Worm (Caenorhabditis elegans): ENCODE data around the gene srd-16.
A peak's percentile ranks its signal among the peaks of the same experiment; 100 is the strongest.

The srd-16 gene

DNA sequence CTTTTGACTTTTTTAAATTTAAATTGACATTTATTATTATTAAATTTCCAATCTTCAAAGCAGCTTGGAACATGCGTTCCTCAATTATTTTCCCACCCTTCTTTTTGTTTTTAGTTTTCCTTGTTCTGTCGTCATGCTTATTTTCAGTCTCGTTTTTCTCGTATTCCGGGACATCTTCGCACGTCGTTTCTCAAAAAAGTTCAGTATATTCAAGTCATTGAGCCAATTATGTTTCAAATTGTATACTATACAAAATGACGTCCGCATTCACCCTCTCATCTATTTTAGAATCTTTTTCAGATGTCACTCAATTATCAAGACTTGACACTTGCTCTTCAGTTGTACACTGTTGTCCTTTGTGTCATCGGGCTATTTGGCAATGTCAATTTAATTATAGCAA lies 27.5 kb upstream of the srd-16 start, which contains the start of gene srsx-17:
Gene srsx-17, plus strand, starts transcription at position 301 of the 400 bp plus-strand sequence.
- no peak for TF ChIP-seq ztf-11 (tag; optimal IDR thresholded peaks at IDR 0.05)
- TF ChIP-seq mab-5 (tag; optimal IDR thresholded peaks at IDR 0.05), result no peak
- TF ChIP-seq nhr-2 (tag; optimal IDR thresholded peaks at IDR 0.05), result no peak
- TF ChIP-seq ham-2 (GFP tag; optimal IDR thresholded peaks at IDR 0.05), result no peak
- TF ChIP-seq drap-1 (GFP tag; optimal IDR thresholded peaks at IDR 0.05), result no peak
- TF ChIP-seq unc-39 (tag; optimal IDR thresholded peaks at IDR 0.05), result no peak
- TF ChIP-seq zip-8 (tag; optimal IDR thresholded peaks at IDR 0.05), result no peak
- no peak for TF ChIP-seq pha-4 (tag; optimal IDR thresholded peaks at IDR 0.05)

ce11 chrV:5922236-5922635 lies 22.4 kb upstream of the srd-16 start, which contains the start of gene srsx-18:
Gene srsx-18, plus strand, starts transcription at chrV:5922536.
- TF ChIP-seq elt-1 (tag; optimal IDR thresholded peaks at IDR 0.05; ENCODE audit: borderline replicate concordance, insufficient read depth), result no peak
- TF ChIP-seq sptf-1 (tag; optimal IDR thresholded peaks at IDR 0.05), result no peak
- no peak for TF ChIP-seq ceh-43 (GFP tag; optimal IDR thresholded peaks at IDR 0.05)
- no peak for TF ChIP-seq mls-2 (tag; optimal IDR thresholded peaks at IDR 0.05)
- no peak for TF ChIP-seq nhr-237 (tag; optimal IDR thresholded peaks at IDR 0.05)
- TF ChIP-seq unc-120 (tag; optimal IDR thresholded peaks at IDR 0.05; ENCODE audit: poor library complexity, severe bottlenecking), result no peak
- TF ChIP-seq lin-13 (tag; optimal IDR thresholded peaks at IDR 0.05), result no peak
- no peak for TF ChIP-seq M03D4.4 (tag; optimal IDR thresholded peaks at IDR 0.05)
- TF ChIP-seq ceh-39 (tag; optimal IDR thresholded peaks at IDR 0.05), result no peak
- TF ChIP-seq flh-1 (GFP tag; optimal IDR thresholded peaks at IDR 0.05), result no peak

DNA sequence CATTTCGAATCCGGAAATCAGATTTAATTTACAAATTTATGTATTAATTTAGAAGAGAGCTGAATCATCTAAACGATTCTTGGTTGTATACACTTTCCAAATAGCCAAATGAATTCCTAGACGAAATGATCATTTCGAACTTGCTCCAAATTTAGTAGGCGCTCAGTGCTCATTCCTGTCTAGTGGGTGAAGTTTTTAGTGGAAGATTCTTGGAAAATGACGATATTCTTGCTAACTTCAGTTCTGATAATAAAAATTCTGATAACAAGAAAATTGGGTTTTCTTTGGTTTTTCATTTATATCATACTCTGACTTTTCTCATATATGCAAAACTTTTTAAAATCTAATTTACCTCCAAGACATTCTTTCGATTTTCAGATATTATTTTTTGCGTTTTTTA lies 21.9 kb upstream of the srd-16 start:
- TF ChIP-seq elt-3 (tag; optimal IDR thresholded peaks at IDR 0.05) (no peak), ztf-11 (tag; optimal IDR thresholded peaks at IDR 0.05) (no peak), sptf-1 (tag; optimal IDR thresholded peaks at IDR 0.05) (no peak), unc-39 (tag; optimal IDR thresholded peaks at IDR 0.05) (no peak), blmp-1 (tag; optimal IDR thresholded peaks at IDR 0.05) (no peak), lin-13 (tag; optimal IDR thresholded peaks at IDR 0.05) (no peak), mls-2 (tag; optimal IDR thresholded peaks at IDR 0.05) (no peak), cnd-1 (tag; optimal IDR thresholded peaks at IDR 0.05) (no peak), tbx-8 (GFP tag; optimal IDR thresholded peaks at IDR 0.05) (no peak), M03D4.4 (tag; optimal IDR thresholded peaks at IDR 0.05) (no peak), nhr-237 (tag; optimal IDR thresholded peaks at IDR 0.05) (no peak)

DNA sequence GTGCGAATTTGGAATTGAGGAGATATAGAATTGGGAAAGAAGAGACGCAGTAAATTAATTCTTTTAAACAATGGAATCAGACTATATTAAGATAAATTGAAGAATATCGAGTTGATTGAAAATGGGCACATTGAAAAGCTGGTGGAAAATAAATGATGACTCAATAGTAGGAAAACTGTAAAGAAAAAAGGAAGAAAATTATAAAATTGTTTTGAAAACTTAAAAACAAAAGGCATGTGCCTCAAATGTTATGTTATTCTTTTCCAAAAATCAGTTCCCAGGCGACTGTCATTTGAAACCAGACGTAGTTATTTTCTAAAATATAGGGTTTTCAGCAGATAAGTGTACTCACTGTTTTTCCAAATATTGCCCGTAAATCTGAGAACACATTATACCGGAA lies 20.0 kb upstream of the srd-16 start, which contains the start of gene C04E6.12:
Gene C04E6.12, minus strand, starts transcription at position 101 of the 400 bp plus-strand sequence.
- TF ChIP-seq tbx-8 (GFP tag; optimal IDR thresholded peaks at IDR 0.05), result no peak
- no peak for TF ChIP-seq elt-1 (tag; optimal IDR thresholded peaks at IDR 0.05; ENCODE audit: borderline replicate concordance, insufficient read depth)
- TF ChIP-seq ceh-43 (GFP tag; optimal IDR thresholded peaks at IDR 0.05), result no peak
- TF ChIP-seq mep-1 (tag; optimal IDR thresholded peaks at IDR 0.05), result no peak
- no peak for TF ChIP-seq snpc-4 (tag; optimal IDR thresholded peaks at IDR 0.05)
- no peak for TF ChIP-seq zip-8 (tag; optimal IDR thresholded peaks at IDR 0.05)
- TF ChIP-seq ceh-39 (tag; optimal IDR thresholded peaks at IDR 0.05), result no peak
- TF ChIP-seq pha-4 (tag; optimal IDR thresholded peaks at IDR 0.05), result no peak

- TF ChIP-seq nhr-237 (tag; optimal IDR thresholded peaks at IDR 0.05), result peak; percentile 15
- no peak for TF ChIP-seq ceh-43 (GFP tag; optimal IDR thresholded peaks at IDR 0.05)
- TF ChIP-seq flh-1 (GFP tag; optimal IDR thresholded peaks at IDR 0.05), result no peak
- peak; percentile 30 for TF ChIP-seq mep-1 (tag; optimal IDR thresholded peaks at IDR 0.05)
- TF ChIP-seq nhr-2 (tag; optimal IDR thresholded peaks at IDR 0.05), result no peak
- TF ChIP-seq snpc-4 (tag; optimal IDR thresholded peaks at IDR 0.05), result no peak
Observed at ce11 chrV:5917707-5918106, 17.9 kb upstream of the srd-16 start, which contains the start of gene lrpr-1. Gene lrpr-1, minus strand, starts transcription at chrV:5917891.

DNA sequence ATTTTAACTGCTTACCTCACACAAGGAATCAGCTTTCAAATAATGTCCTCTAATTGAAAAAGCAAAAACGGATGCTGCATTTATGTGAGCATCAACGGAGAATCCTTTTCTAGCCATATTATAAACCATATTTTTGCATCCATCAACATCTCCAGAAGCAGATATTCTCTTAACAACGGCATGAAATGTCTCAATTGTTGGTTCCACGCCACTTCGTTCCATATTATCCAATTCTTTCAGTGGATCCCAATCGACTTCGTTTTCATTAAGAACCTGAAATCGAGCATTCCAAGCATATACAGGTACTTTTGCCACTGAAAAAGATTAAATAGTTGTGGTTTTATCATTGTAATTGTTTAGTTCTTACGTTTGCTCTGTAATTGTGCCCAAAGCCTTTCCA lies 17.0 kb upstream of the srd-16 start:
- TF ChIP-seq ceh-43 (GFP tag; optimal IDR thresholded peaks at IDR 0.05), result no peak
- no peak for TF ChIP-seq nhr-12 (tag; optimal IDR thresholded peaks at IDR 0.05)
- TF ChIP-seq unc-39 (tag; optimal IDR thresholded peaks at IDR 0.05), result no peak
- no peak for TF ChIP-seq zip-8 (tag; optimal IDR thresholded peaks at IDR 0.05)
- no peak for TF ChIP-seq lin-32 (GFP tag; optimal IDR thresholded peaks at IDR 0.05)
- no peak for TF ChIP-seq flh-1 (GFP tag; optimal IDR thresholded peaks at IDR 0.05)
- no peak for TF ChIP-seq mab-5 (tag; optimal IDR thresholded peaks at IDR 0.05)
- TF ChIP-seq cnd-1 (tag; optimal IDR thresholded peaks at IDR 0.05), result no peak
- no peak for TF ChIP-seq ceh-83 (GFP tag; optimal IDR thresholded peaks at IDR 0.05)
- no peak for TF ChIP-seq lin-13 (tag; optimal IDR thresholded peaks at IDR 0.05)
- no peak for TF ChIP-seq unc-120 (tag; optimal IDR thresholded peaks at IDR 0.05; ENCODE audit: poor library complexity, severe bottlenecking)
- TF ChIP-seq ztf-11 (tag; optimal IDR thresholded peaks at IDR 0.05), result no peak
- no peak for TF ChIP-seq M03D4.4 (tag; optimal IDR thresholded peaks at IDR 0.05)
- no peak for TF ChIP-seq drap-1 (GFP tag; optimal IDR thresholded peaks at IDR 0.05)
- no peak for TF ChIP-seq elt-3 (tag; optimal IDR thresholded peaks at IDR 0.05)
- TF ChIP-seq sptf-1 (tag; optimal IDR thresholded peaks at IDR 0.05), result no peak
- TF ChIP-seq mls-2 (tag; optimal IDR thresholded peaks at IDR 0.05), result no peak
- TF ChIP-seq ham-2 (GFP tag; optimal IDR thresholded peaks at IDR 0.05), result no peak
